Fruit fly (Drosophila melanogaster) whole organism, embryonic: ENCODE measurements around the gene scramb2.

ENCODE experiments used
- Atf3 ChIP-seq: fragments of 200-800 bp; sonication (Bioruptor generic); optimal IDR thresholded peaks from 3 replicates; lab custom pipeline; 2016; ENCODE audit warnings: missing biosample characterization, missing genetic modification characterization
- Awh ChIP-seq: fragments of 200-800 bp; sonication (Bioruptor generic); IDR thresholded peaks from 2 replicates; pipeline ENCODE4, ENCODE4 v1.3.6; 2022; ENCODE audit warnings: missing biosample characterization, missing genetic modification characterization
- Blimp-1 ChIP-seq: fragments of 200-800 bp; sonication (Bioruptor generic); optimal IDR thresholded peaks from 3 replicates; lab custom pipeline; 2018; ENCODE audit warnings: missing biosample characterization, missing genetic modification characterization, mild to moderate bottlenecking, moderate library complexity, missing genetic modification reagents
- CG1024 ChIP-seq: fragments of 200-800 bp; sonication (Bioruptor generic); IDR thresholded peaks from 2 replicates; pipeline ENCODE4 v1.3.6; 2022; ENCODE audit warnings: missing biosample characterization, missing genetic modification characterization
- CG10979 ChIP-seq: fragments of 200-800 bp; sonication (Bioruptor generic); optimal IDR thresholded peaks from 2 replicates; lab custom pipeline; 2018; ENCODE audit warnings: missing biosample characterization, mild to moderate bottlenecking, missing genetic modification characterization, moderate library complexity
- CG11398 ChIP-seq: fragments of 200-800 bp; sonication (Bioruptor generic); optimal IDR thresholded peaks from 2 replicates; lab custom pipeline; 2016; ENCODE audit warnings: missing biosample characterization, missing genetic modification characterization
- CG11560 ChIP-seq: fragments of 200-800 bp; sonication (Bioruptor generic); IDR thresholded peaks from 3 replicates; pipeline ENCODE4 v1.3.6; 2022; ENCODE audit warnings: missing biosample characterization, missing genetic modification characterization
- CG13775 ChIP-seq: fragments of 200-800 bp; sonication (Bioruptor generic); optimal IDR thresholded peaks from 3 replicates; lab custom pipeline; 2017; ENCODE audit warnings: missing biosample characterization, mild to moderate bottlenecking, missing genetic modification characterization
- CG1602 ChIP-seq: fragments of 200-800 bp; sonication (Bioruptor generic); optimal IDR thresholded peaks from 3 replicates; lab custom pipeline; 2016; ENCODE audit warnings: missing biosample characterization, missing genetic modification characterization
- CG1832 ChIP-seq: fragments of 200-800 bp; sonication (Bioruptor generic); optimal IDR thresholded peaks from 2 replicates; lab custom pipeline; 2017; ENCODE audit warnings: missing biosample characterization, mild to moderate bottlenecking, missing genetic modification characterization, inconsistent platforms
- CG18764 ChIP-seq: fragments of 200-800 bp; sonication (Bioruptor generic); optimal IDR thresholded peaks from 3 replicates; lab custom pipeline; 2016; ENCODE audit warnings: missing biosample characterization, missing genetic modification characterization
- CG34224 ChIP-seq: fragments of 200-800 bp; sonication (Bioruptor generic); IDR thresholded peaks from 3 replicates; pipeline ENCODE4 v1.3.6; 2022; ENCODE audit warnings: missing biosample characterization, missing genetic modification characterization; ENCODE audit not compliant: partially characterized antibody
- CG3847 ChIP-seq: fragments of 200-800 bp; sonication (Bioruptor generic); IDR thresholded peaks from 2 replicates; pipeline ENCODE4 v1.3.6; 2022; ENCODE audit warnings: missing biosample characterization, missing genetic modification characterization
- CG42726 ChIP-seq: fragments of 200-800 bp; sonication (Bioruptor generic); IDR thresholded peaks from 2 replicates; pipeline ENCODE4 v1.3.6; 2022; ENCODE audit warnings: missing biosample characterization, missing genetic modification characterization; ENCODE audit not compliant: partially characterized antibody
- CG4730 ChIP-seq: fragments of 200-800 bp; sonication (Bioruptor generic); IDR thresholded peaks from 2 replicates; pipeline ENCODE4 v1.3.6; 2022; ENCODE audit warnings: missing biosample characterization, missing genetic modification characterization
- CG4854 ChIP-seq: fragments of 200-800 bp; sonication (Bioruptor generic); optimal IDR thresholded peaks from 2 replicates; lab custom pipeline; 2016; ENCODE audit warnings: missing biosample characterization, missing genetic modification characterization, inconsistent platforms
- CG5245 ChIP-seq: fragments of 200-800 bp; sonication (Bioruptor generic); optimal IDR thresholded peaks from 3 replicates; lab custom pipeline; 2016; ENCODE audit warnings: missing biosample characterization, missing genetic modification characterization
- CG7357 ChIP-seq: fragments of 200-800 bp; sonication (Bioruptor generic); IDR thresholded peaks from 3 replicates; pipeline ENCODE4 v1.3.6; 2022; ENCODE audit warnings: missing biosample characterization, missing genetic modification characterization
- CG8281 ChIP-seq: fragments of 200-800 bp; sonication (Bioruptor generic); optimal IDR thresholded peaks from 2 replicates; lab custom pipeline; 2018; ENCODE audit warnings: missing biosample characterization, mild to moderate bottlenecking, missing genetic modification characterization, moderate library complexity
- Camta ChIP-seq: fragments of 200-800 bp; sonication (Bioruptor generic); optimal IDR thresholded peaks from 2 replicates; lab custom pipeline; 2016; ENCODE audit warnings: missing biosample characterization, missing genetic modification characterization
- Dip2 ChIP-seq: fragments of 200-800 bp; sonication (Bioruptor generic); IDR thresholded peaks from 2 replicates; pipeline ENCODE4 v1.3.6; 2022; ENCODE audit warnings: missing biosample characterization, missing genetic modification characterization
- Dp ChIP-seq: fragments of 200-800 bp; sonication (Bioruptor generic); optimal IDR thresholded peaks from 2 replicates; lab custom pipeline; 2018; ENCODE audit warnings: missing biosample characterization, mild to moderate bottlenecking, missing genetic modification characterization, moderate library complexity
- Max ChIP-seq: fragments of 200-800 bp; sonication (Bioruptor generic); optimal IDR thresholded peaks from 2 replicates; lab custom pipeline; 2016; ENCODE audit warnings: missing biosample characterization, mild to moderate bottlenecking, missing genetic modification characterization
- Med ChIP-seq: fragments of 200-800 bp; sonication (Bioruptor generic); peaks from one replicate; lab custom pipeline; 2016; ENCODE audit warnings: missing biosample characterization, missing genetic modification characterization, mild to moderate bottlenecking, inconsistent platforms, moderate library complexity
- Neu2 ChIP-seq: fragments of 200-800 bp; sonication (Bioruptor generic); optimal IDR thresholded peaks from 3 replicates; lab custom pipeline; 2016; ENCODE audit warnings: missing biosample characterization, missing genetic modification characterization, borderline replicate concordance
- Opbp ChIP-seq: fragments of 200-800 bp; sonication (Bioruptor generic); IDR thresholded peaks from 3 replicates; pipeline ENCODE4 v1.3.6; 2022; ENCODE audit warnings: missing biosample characterization, missing genetic modification characterization; ENCODE audit not compliant: partially characterized antibody
- Six4 ChIP-seq: fragments of 200-800 bp; sonication (Bioruptor generic); optimal IDR thresholded peaks from 2 replicates; lab custom pipeline; 2016; ENCODE audit warnings: missing biosample characterization, missing genetic modification characterization
- Sry-δ ChIP-seq: fragments of 200-800 bp; sonication (Bioruptor generic); optimal IDR thresholded peaks from 2 replicates; lab custom pipeline; 2016; ENCODE audit warnings: missing biosample characterization, missing genetic modification characterization
- Vsx1 ChIP-seq: fragments of 200-800 bp; sonication (Bioruptor generic); optimal IDR thresholded peaks from 2 replicates; lab custom pipeline; 2017; ENCODE audit warnings: missing biosample characterization, mild to moderate bottlenecking, missing genetic modification characterization, missing genetic modification reagents
- Xbp1 ChIP-seq: fragments of 200-800 bp; sonication (Bioruptor generic); optimal IDR thresholded peaks from 3 replicates; lab custom pipeline; 2016; ENCODE audit warnings: missing biosample characterization, mild to moderate bottlenecking, missing genetic modification characterization
- abd-A ChIP-seq: fragments of 200-800 bp; sonication (Bioruptor generic); optimal IDR thresholded peaks from 3 replicates; lab custom pipeline; 2019; ENCODE audit warnings: missing biosample characterization, mild to moderate bottlenecking, missing genetic modification characterization, moderate library complexity
- bcd ChIP-seq: fragments of 200-800 bp; sonication (Bioruptor generic); optimal IDR thresholded peaks from 2 replicates; lab custom pipeline; 2017; ENCODE audit warnings: missing biosample characterization, mild to moderate bottlenecking, missing genetic modification characterization
- bowl ChIP-seq: fragments of 200-800 bp; sonication (Bioruptor generic); IDR thresholded peaks from 2 replicates; pipeline ENCODE4 v1.3.6; 2022; ENCODE audit warnings: missing biosample characterization, missing genetic modification characterization
- dpn ChIP-seq, 2 experiments: fragments of 200-800 bp; sonication (Bioruptor generic); optimal IDR thresholded peaks; 3 replicates each; lab custom pipeline; 2016; ENCODE audit warnings: missing biosample characterization in 2 of 2, missing genetic modification characterization in 2 of 2
- en ChIP-seq: fragments of 200-800 bp; sonication (Bioruptor generic); optimal IDR thresholded peaks from 2 replicates; lab custom pipeline; 2016; ENCODE audit warnings: missing biosample characterization, missing genetic modification characterization
- eve ChIP-seq, 2 experiments: fragments of >200 bp; optimal IDR thresholded peaks; 2 replicates each; lab custom pipeline; 2017; ENCODE audit warnings: missing biosample characterization in 2 of 2, missing genetic modification characterization in 2 of 2
- exex ChIP-seq: fragments of 200-800 bp; sonication (Bioruptor generic); optimal IDR thresholded peaks from 4 replicates; lab custom pipeline; 2018; ENCODE audit warnings: missing biosample characterization, mild to moderate bottlenecking, missing genetic modification characterization, moderate library complexity
- fd96Cb ChIP-seq: fragments of 200-800 bp; sonication (Bioruptor generic); optimal IDR thresholded peaks from 2 replicates; lab custom pipeline; 2018; ENCODE audit warnings: missing biosample characterization, mild to moderate bottlenecking, missing genetic modification characterization, moderate library complexity
- gem ChIP-seq: fragments of 200-800 bp; sonication (Bioruptor generic); optimal IDR thresholded peaks from 2 replicates; lab custom pipeline; 2019; ENCODE audit warnings: missing biosample characterization, mild to moderate bottlenecking, missing genetic modification characterization, moderate library complexity
- gfzf ChIP-seq: fragments of 200-800 bp; sonication (Bioruptor generic); optimal IDR thresholded peaks from 2 replicates; lab custom pipeline; 2016; ENCODE audit warnings: missing biosample characterization, mild to moderate bottlenecking, missing genetic modification characterization, moderate library complexity
- gsb-n ChIP-seq: fragments of 200-800 bp; sonication (Bioruptor generic); optimal IDR thresholded peaks from 3 replicates; lab custom pipeline; 2018; ENCODE audit warnings: missing biosample characterization, mild to moderate bottlenecking, missing genetic modification characterization
- kah ChIP-seq: fragments of 200-800 bp; sonication (Bioruptor generic); optimal IDR thresholded peaks from 2 replicates; lab custom pipeline; 2018; ENCODE audit warnings: missing biosample characterization, mild to moderate bottlenecking, missing genetic modification characterization
- kni ChIP-seq: fragments of 200-800 bp; sonication (Bioruptor generic); optimal IDR thresholded peaks from 3 replicates; lab custom pipeline; 2017; ENCODE audit warnings: mild to moderate bottlenecking, missing biosample characterization, missing genetic modification reagents, missing genetic modification characterization
- nom ChIP-seq: fragments of 200-800 bp; sonication (Bioruptor generic); optimal IDR thresholded peaks from 2 replicates; lab custom pipeline; 2017; ENCODE audit warnings: missing biosample characterization, missing genetic modification characterization, mild to moderate bottlenecking, moderate library complexity, missing genetic modification reagents
- row ChIP-seq: fragments of 200-800 bp; sonication (Bioruptor generic); IDR thresholded peaks from 3 replicates; pipeline ENCODE4 v1.3.6; 2022; ENCODE audit warnings: missing biosample characterization, missing genetic modification characterization
- sd ChIP-seq: fragments of 200-800 bp; sonication (Bioruptor generic); optimal IDR thresholded peaks from 3 replicates; lab custom pipeline; 2018; ENCODE audit warnings: missing biosample characterization, mild to moderate bottlenecking, missing genetic modification characterization, moderate library complexity
- sim ChIP-seq: fragments of 200-800 bp; sonication (Bioruptor generic); IDR thresholded peaks from 2 replicates; pipeline ENCODE4 v1.3.6; 2022; ENCODE audit warnings: missing biosample characterization, missing genetic modification characterization
- sqz ChIP-seq: fragments of 200-800 bp; sonication (Bioruptor generic); optimal IDR thresholded peaks from 3 replicates; lab custom pipeline; 2018; ENCODE audit warnings: missing biosample characterization, mild to moderate bottlenecking, missing genetic modification characterization
- yki ChIP-seq: fragments of >200 bp; optimal IDR thresholded peaks from 3 replicates; lab custom pipeline; 2018

The scramb2 gene

DNA sequence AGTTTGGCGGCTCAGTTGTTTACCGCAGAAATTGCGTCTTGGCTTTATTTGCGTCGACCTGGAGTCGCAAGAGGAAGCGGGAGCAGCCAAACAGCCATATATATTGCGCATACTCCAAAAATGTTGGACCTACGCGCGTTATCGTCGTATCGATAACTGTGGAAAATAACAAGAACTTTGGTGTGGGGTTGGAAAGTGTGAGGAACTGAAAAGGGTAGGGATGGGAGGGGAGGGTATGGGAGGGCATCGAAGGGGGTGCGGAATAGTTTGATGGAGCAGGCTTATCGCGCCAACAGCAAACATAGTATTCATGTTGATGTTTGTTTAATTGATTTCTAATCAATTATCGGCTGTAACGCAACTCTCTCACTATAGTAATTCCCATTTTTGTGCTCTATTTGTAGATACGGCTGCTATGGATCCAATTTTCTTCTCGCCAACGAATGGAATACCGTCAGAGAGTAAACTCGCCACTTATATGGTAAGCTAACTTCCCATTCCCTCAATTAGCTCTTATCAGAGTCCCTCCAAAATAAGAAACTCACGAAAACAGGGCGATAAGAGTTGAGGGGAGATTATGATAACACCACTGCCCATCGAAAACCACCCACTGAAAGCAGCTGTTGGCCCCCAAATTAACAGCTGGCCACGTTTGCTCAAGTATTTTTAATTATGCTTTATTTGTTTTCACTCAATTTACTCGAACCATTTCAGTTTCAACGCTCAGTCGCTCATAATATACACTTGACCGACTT is 36.9 kb upstream of the scramb2 start (continued):
- peak; percentile 29 for TF ChIP-seq CG8281
- peak; percentile 70 for TF ChIP-seq CG1024 (GFP tag; lab: Robert Waterston, UW)
- no peak for TF ChIP-seq CG1832 (GFP tag; lab: Kevin White, UChicago)
- no peak for TF ChIP-seq Dip2 (GFP tag; lab: Robert Waterston, UW)
- peak; percentile 63 for TF ChIP-seq Six4 (GFP tag; lab: Kevin White, UChicago)
- peak; percentile 28 for TF ChIP-seq Atf3 (GFP tag; lab: Kevin White, UChicago)
- no peak for TF ChIP-seq Max (GFP tag; lab: Kevin White, UChicago)
- TF ChIP-seq Sry-δ (GFP tag; lab: Kevin White, UChicago) = no peak
- peak; percentile 28 for TF ChIP-seq CG10979 (tag; lab: Kevin White, UChicago)
- peak; percentile 95 for TF ChIP-seq sd (tag; lab: Kevin White, UChicago)
- TF ChIP-seq fd96Cb = peak; percentile 3
- no peak for TF ChIP-seq CG4854
- no peak for TF ChIP-seq CG4730 (GFP tag; lab: Robert Waterston, UW)
- no peak for TF ChIP-seq CG1602 (GFP tag; lab: Kevin White, UChicago)
- peak; percentile 88 for TF ChIP-seq kni
- no peak for TF ChIP-seq yki (lab: Kevin White, UChicago)
- TF ChIP-seq nom (GFP tag; lab: Kevin White, UChicago) = no peak
- no peak for TF ChIP-seq Xbp1 (GFP tag; lab: Kevin White, UChicago)
- TF ChIP-seq Neu2 (GFP tag; lab: Kevin White, UChicago) = no peak
- peak; percentile 22 for TF ChIP-seq kah (GFP tag; lab: Kevin White, UChicago)
- peak; percentile 33 for TF ChIP-seq CG11398 (GFP tag; lab: Kevin White, UChicago)
- peak; percentile 58 for TF ChIP-seq CG5245
- peak; percentile 85 for TF ChIP-seq Vsx1 (GFP tag; lab: Kevin White, UChicago)
- peak; percentile 100 for TF ChIP-seq exex (tag; lab: Kevin White, UChicago)
- TF ChIP-seq Blimp-1 = peak; percentile 71
- peak; percentile 25; the same call in 1 of the 2 replicates for TF ChIP-seq bowl (GFP tag; lab: Robert Waterston, UW)
- no peak for TF ChIP-seq CG34224 (GFP tag; lab: Robert Waterston, UW)
- peak; percentile 88 for TF ChIP-seq Med (GFP tag; lab: Kevin White, UChicago)
- TF ChIP-seq abd-A = peak; percentile 19
- peak; percentile 7; the same call in 1 of the 3 replicates for TF ChIP-seq row
- no peak for TF ChIP-seq sim
- TF ChIP-seq CG13775 (GFP tag; lab: Kevin White, UChicago) = peak; percentile 3
- no peak for TF ChIP-seq CG7357 (GFP tag; lab: Robert Waterston, UW)
- TF ChIP-seq gsb-n (tag; lab: Kevin White, UChicago) = peak; percentile 23
- peak; percentile 36 for TF ChIP-seq CG18764 (GFP tag; lab: Kevin White, UChicago)
- peak; percentile 11 for TF ChIP-seq sqz (GFP tag; lab: Kevin White, UChicago)
- TF ChIP-seq CG3847 (GFP tag; lab: Robert Waterston, UW) = no peak
- peak; percentile 12 to 30 for TF ChIP-seq dpn (GFP tag; optimal IDR thresholded peaks at IDR 0.05; lab: Kevin White, UChicago)
- peak in 1 of 2 experiments; percentile 77 for TF ChIP-seq eve (GFP tag; optimal IDR thresholded peaks at IDR 0.05; lab: Kevin White, UChicago)
- 0 out of 2 replicates have a peak, but pooled peaks have one; percentile 7 for TF ChIP-seq CG42726
- no peak for TF ChIP-seq en (GFP tag; lab: Kevin White, UChicago)
- peak; percentile 84 for TF ChIP-seq Awh (GFP tag; lab: Robert Waterston, UW)
- TF ChIP-seq Dp (GFP tag; lab: Kevin White, UChicago) = no peak
- TF ChIP-seq bcd (GFP tag; lab: Kevin White, UChicago) = peak; percentile 27
- no peak for TF ChIP-seq Opbp (GFP tag; lab: Robert Waterston, UW)
- no peak for TF ChIP-seq CG11560 (tag; lab: Robert Waterston, UW)
- no peak for TF ChIP-seq gfzf
- TF ChIP-seq gem (tag; lab: Kevin White, UChicago) = peak; percentile 48
- peak; percentile 35 for TF ChIP-seq Camta
